Fruit fly (Drosophila melanogaster) whole organism, wandering third instar larva: ENCODE results near the gene CkIIalpha-i1.

Experiments
- CG9705 ChIP-seq: fragments of 200-800 bp; sonication (Bioruptor generic); optimal IDR thresholded peaks from 2 replicates; lab custom pipeline; 2018; ENCODE audit warnings: missing biosample characterization, mild to moderate bottlenecking, missing genetic modification characterization
- Dfd ChIP-seq: fragments of >200 bp; optimal IDR thresholded peaks from 2 replicates; lab custom pipeline; 2017; ENCODE audit warnings: missing biosample characterization, missing genetic modification characterization
- Dif ChIP-seq: fragments of 200-275, 200-300 bp; sonication (Bioruptor generic); optimal IDR thresholded peaks from 2 replicates; lab custom pipeline; 2018; ENCODE audit warnings: missing biosample characterization, missing genetic modification characterization; ENCODE audit not compliant: partially characterized antibody
- GATAd ChIP-seq: sonication (Bioruptor generic); optimal IDR thresholded peaks from 2 replicates; lab custom pipeline; 2016; ENCODE audit warnings: missing biosample characterization, missing genetic modification characterization
- HLH106 ChIP-seq: fragments of 200-800 bp; optimal IDR thresholded peaks from 3 replicates; lab custom pipeline; 2019; ENCODE audit warnings: missing biosample characterization, mild to moderate bottlenecking, missing genetic modification characterization, moderate library complexity
- Jra ChIP-seq: sonication (Bioruptor generic); optimal IDR thresholded peaks from 2 replicates; lab custom pipeline; 2016; ENCODE audit warnings: missing biosample characterization, missing genetic modification characterization
- Mio ChIP-seq: sonication (Bioruptor generic); optimal IDR thresholded peaks from 2 replicates; lab custom pipeline; 2016; ENCODE audit warnings: missing biosample characterization, missing genetic modification characterization
- Rel ChIP-seq, 2 experiments: fragments of 200-800 bp; sonication (Bioruptor generic) in 1 of 2; optimal IDR thresholded peaks; 2 replicates in 1 of 2; 3 replicates in 1 of 2; lab custom pipeline; 2016 to 2019; ENCODE audit warnings: mild to moderate bottlenecking in 2 of 2, missing biosample characterization in 2 of 2, missing genetic modification characterization in 2 of 2, moderate library complexity in 1 of 2
- Sp1 ChIP-seq: fragments of 200-800 bp; sonication (Bioruptor generic); optimal IDR thresholded peaks from 3 replicates; lab custom pipeline; 2019; ENCODE audit warnings: missing biosample characterization, mild to moderate bottlenecking, missing genetic modification characterization, moderate library complexity
- br ChIP-seq: fragments of 200-800 bp; sonication (Bioruptor generic); optimal IDR thresholded peaks from 2 replicates; lab custom pipeline; 2016; ENCODE audit warnings: missing biosample characterization, missing genetic modification characterization
- dl ChIP-seq, 2 experiments: fragments of 175-275, 200-275 bp in 1 of 2; fragments of 200-275 bp in 1 of 2; sonication (Bioruptor generic); optimal IDR thresholded peaks; lab custom pipeline; 2018; ENCODE audit warnings: mild to moderate bottlenecking in 2 of 2, missing biosample characterization in 2 of 2, missing genetic modification characterization in 2 of 2, moderate library complexity in 2 of 2; ENCODE audit not compliant: partially characterized antibody in 2 of 2, insufficient read depth in 1 of 2
- dmrt93B ChIP-seq: fragments of 200-800 bp; sonication (Bioruptor generic); optimal IDR thresholded peaks from 2 replicates; lab custom pipeline; 2018; ENCODE audit warnings: missing biosample characterization, mild to moderate bottlenecking, missing genetic modification characterization
- dsf ChIP-seq: sonication (Bioruptor generic); optimal IDR thresholded peaks from 2 replicates; lab custom pipeline; 2016; ENCODE audit warnings: missing biosample characterization, missing genetic modification characterization, borderline replicate concordance
- ey ChIP-seq: fragments of 200-800 bp; sonication (Bioruptor generic); optimal IDR thresholded peaks from 2 replicates; lab custom pipeline; 2016; ENCODE audit warnings: missing biosample characterization, missing genetic modification characterization
- foxo ChIP-seq, 2 experiments: fragments of 200-800 bp; sonication (Bioruptor generic); optimal IDR thresholded peaks; 2 replicates in 1 of 2; 3 replicates in 1 of 2; lab custom pipeline; 2016 to 2017; ENCODE audit warnings: missing biosample characterization in 2 of 2, missing genetic modification characterization in 2 of 2
- fru ChIP-seq: fragments of 200-800 bp; sonication (Bioruptor generic); optimal IDR thresholded peaks from 3 replicates; lab custom pipeline; 2016; ENCODE audit warnings: missing biosample characterization, mild to moderate bottlenecking, missing genetic modification characterization
- h ChIP-seq: fragments of 200-800 bp; sonication (Bioruptor generic); optimal IDR thresholded peaks from 3 replicates; lab custom pipeline; 2016; ENCODE audit warnings: missing biosample characterization, mild to moderate bottlenecking, missing genetic modification characterization
- jim ChIP-seq: fragments of 175-275, 200-325 bp; sonication (Bioruptor generic); optimal IDR thresholded peaks from 2 replicates; lab custom pipeline; 2016; ENCODE audit warnings: missing biosample characterization, mild to moderate bottlenecking, missing genetic modification characterization
- psq ChIP-seq: fragments of 200-800 bp; sonication (Bioruptor generic); optimal IDR thresholded peaks from 3 replicates; lab custom pipeline; 2017; ENCODE audit warnings: missing biosample characterization, mild to moderate bottlenecking, missing genetic modification characterization, moderate library complexity
- rgr ChIP-seq: fragments of 200-800 bp; sonication (Bioruptor generic); optimal IDR thresholded peaks from 3 replicates; lab custom pipeline; 2016; ENCODE audit warnings: missing biosample characterization, mild to moderate bottlenecking, missing genetic modification characterization
- sage ChIP-seq: fragments of 200-800 bp; sonication (Bioruptor generic); optimal IDR thresholded peaks from 2 replicates; lab custom pipeline; 2016; ENCODE audit warnings: missing biosample characterization, mild to moderate bottlenecking, missing genetic modification characterization
- sv ChIP-seq: fragments of 200-800 bp; sonication (Bioruptor generic); optimal IDR thresholded peaks from 3 replicates; lab custom pipeline; 2016; ENCODE audit warnings: missing biosample characterization, missing genetic modification characterization
- woc ChIP-seq: sonication (Bioruptor generic); optimal IDR thresholded peaks from 2 replicates; lab custom pipeline; 2016; ENCODE audit warnings: missing biosample characterization, mild to moderate bottlenecking, missing genetic modification characterization

CkIIalpha-i1 gene

dm6 chr3L:15844577-15844976, 27.8 kb downstream of the CkIIalpha-i1 start:
- TF ChIP-seq CG9705 (GFP tag; lab: Kevin White, UChicago): no peak

- TF ChIP-seq dl (GFP tag; optimal IDR thresholded peaks at IDR 0.05; lab: Kevin White, UChicago; ENCODE audit: insufficient read depth in 1 of 2, partially characterized antibody in 2 of 2) (no peak), dsf (no peak), sage (GFP tag; lab: Kevin White, UChicago) (no peak), Mio (no peak), ey (GFP tag; lab: Kevin White, UChicago) (no peak), psq (GFP tag; lab: Kevin White, UChicago) (peak; percentile 10), Dif (no peak), Jra (GFP tag; lab: Kevin White, UChicago) (no peak), foxo (GFP tag; optimal IDR thresholded peaks at IDR 0.05; lab: Kevin White, UChicago) (no peak), jim (GFP tag; lab: Kevin White, UChicago) (no peak), br (GFP tag; lab: Kevin White, UChicago) (no peak), sv (GFP tag; lab: Kevin White, UChicago) (no peak), HLH106 (tag; lab: Kevin White, UChicago) (peak; percentile 58), rgr (no peak), Sp1 (GFP tag; lab: Kevin White, UChicago) (peak; percentile 34), GATAd (GFP tag; lab: Kevin White, UChicago) (no peak), Rel (GFP tag; optimal IDR thresholded peaks at IDR 0.05; lab: Kevin White, UChicago) (no peak), Rel (tag; optimal IDR thresholded peaks at IDR 0.05; lab: Kevin White, UChicago) (no peak)
Observed at dm6 chr3L:15847224-15847623, 30.4 kb downstream of the CkIIalpha-i1 start.

- TF ChIP-seq ey (GFP tag; lab: Kevin White, UChicago): no peak
- peak; percentile 18 for TF ChIP-seq HLH106 (tag; lab: Kevin White, UChicago)
- no peak for TF ChIP-seq dl (GFP tag; optimal IDR thresholded peaks at IDR 0.05; lab: Kevin White, UChicago; ENCODE audit: insufficient read depth in 1 of 2, partially characterized antibody in 2 of 2)
- peak; percentile 42 for TF ChIP-seq fru (GFP tag; lab: Kevin White, UChicago)
- TF ChIP-seq psq (GFP tag; lab: Kevin White, UChicago): no peak
- peak in 1 of 2 experiments; percentile 36 for TF ChIP-seq foxo (GFP tag; optimal IDR thresholded peaks at IDR 0.05; lab: Kevin White, UChicago)
- TF ChIP-seq woc (GFP tag; lab: Kevin White, UChicago): peak; percentile 23
- TF ChIP-seq br (GFP tag; lab: Kevin White, UChicago): no peak
- TF ChIP-seq h (GFP tag; lab: Kevin White, UChicago): peak; percentile 37
- TF ChIP-seq dmrt93B (GFP tag; lab: Kevin White, UChicago): peak; percentile 28
Observed at dm6 chr3L:15847655-15848054, 30.9 kb downstream of the CkIIalpha-i1 start.

DNA sequence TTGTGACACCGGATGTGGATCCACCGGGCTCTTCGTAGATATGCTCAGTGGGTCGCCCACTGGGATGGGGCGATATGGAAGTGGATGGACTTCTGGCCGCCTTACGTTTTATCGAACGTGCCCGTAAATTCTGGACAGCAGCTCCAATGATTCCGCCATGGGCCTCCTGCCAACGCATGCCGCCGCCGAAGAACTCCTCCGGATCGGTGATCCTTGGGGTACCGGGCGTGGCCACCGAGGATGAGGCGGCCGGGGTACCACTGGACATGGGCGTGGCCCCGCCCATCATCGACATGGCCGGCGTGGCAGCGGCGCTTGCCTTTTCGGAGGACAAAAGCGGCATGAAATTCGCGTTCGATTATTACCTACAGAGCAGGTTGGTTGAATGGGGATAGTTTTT, 39.3 kb downstream of the CkIIalpha-i1 start:
- TF ChIP-seq Dfd (GFP tag; lab: Kevin White, UChicago): peak; percentile 79
- TF ChIP-seq br (GFP tag; lab: Kevin White, UChicago): no peak
- TF ChIP-seq, all 38 proteins: peak for 1
